Fruit fly (Drosophila melanogaster): ENCODE results near the gene CG13982.

The CG13982 gene

DNA sequence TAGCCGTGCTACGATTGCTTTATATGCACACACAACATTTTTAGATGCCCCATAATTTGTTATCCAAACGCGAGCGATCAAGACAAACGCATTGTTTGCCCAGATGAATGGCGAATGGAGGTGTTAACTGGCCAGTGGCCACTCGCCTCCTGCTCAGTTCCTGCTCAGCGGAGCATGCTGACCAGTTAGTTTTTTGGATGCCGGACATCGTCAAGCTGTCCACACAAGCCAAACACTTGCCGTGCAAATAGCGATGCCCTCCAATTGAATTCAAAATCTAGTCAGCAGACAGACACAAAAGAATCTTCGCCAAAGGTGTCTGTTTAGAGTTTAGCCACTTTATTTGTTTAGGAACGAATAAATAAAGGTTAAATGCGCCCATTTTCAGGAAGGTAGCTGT lies 50.1 kb downstream of the CG13982 start:
- no peak for TF ChIP-seq CrebA (GFP tag; optimal IDR thresholded peaks at IDR 0.05; ENCODE audit: borderline replicate concordance)
- no peak for TF ChIP-seq sage (GFP tag; optimal IDR thresholded peaks at IDR 0.05)
- no peak for TF ChIP-seq GATAd (GFP tag; optimal IDR thresholded peaks at IDR 0.05)
- TF ChIP-seq HLH106 (tag; optimal IDR thresholded peaks at IDR 0.05): no peak
- TF ChIP-seq lola (GFP tag; optimal IDR thresholded peaks at IDR 0.05): no peak
- TF ChIP-seq brk (GFP tag; optimal IDR thresholded peaks at IDR 0.05): no peak

DNA sequence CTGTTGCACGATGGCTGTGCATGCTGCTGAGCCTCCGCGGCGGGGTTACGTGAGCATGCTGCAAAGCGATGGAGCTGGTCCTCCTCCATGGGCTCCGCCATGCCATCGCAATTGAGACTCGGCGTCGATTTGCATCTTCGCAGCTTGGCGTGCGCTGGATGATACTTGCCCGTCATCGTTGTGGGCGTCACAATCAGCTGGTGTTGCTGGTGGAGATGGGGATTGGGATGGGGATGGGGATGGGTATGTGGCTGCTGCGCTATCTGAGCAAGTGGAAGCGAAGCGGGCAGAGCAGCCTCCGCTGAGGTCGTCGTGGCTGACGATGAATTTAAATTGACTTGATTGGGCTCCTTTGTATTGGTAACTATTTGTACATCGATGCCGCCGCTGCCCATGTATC lies 51.3 kb downstream of the CG13982 start:
- TF ChIP-seq rgr (GFP tag; optimal IDR thresholded peaks at IDR 0.05): no peak
- TF ChIP-seq br (GFP tag; optimal IDR thresholded peaks at IDR 0.05): no peak
- TF ChIP-seq Hnf4 (GFP tag; optimal IDR thresholded peaks at IDR 0.05): no peak
- no peak for TF ChIP-seq Dif (GFP tag; optimal IDR thresholded peaks at IDR 0.05; ENCODE audit: partially characterized antibody)
- TF ChIP-seq Jra (GFP tag; optimal IDR thresholded peaks at IDR 0.05): no peak

DNA sequence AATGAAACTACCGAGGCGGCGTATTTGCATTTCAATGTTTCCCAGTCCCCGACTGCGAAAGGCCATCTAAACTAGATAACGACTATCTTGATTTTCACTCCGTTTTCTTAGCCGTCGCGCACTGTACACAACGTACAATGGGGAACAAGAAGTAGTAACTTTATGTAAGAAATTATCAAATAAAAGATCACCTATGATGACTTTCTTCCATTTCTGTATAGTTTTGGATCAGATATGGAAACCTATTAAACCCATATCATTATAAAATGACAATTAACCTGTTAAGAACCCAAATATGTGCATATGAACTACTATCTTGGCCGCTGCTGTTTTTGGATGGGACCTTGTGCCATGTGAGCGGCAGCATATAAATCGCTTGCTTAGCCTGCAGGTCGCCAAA lies 52.2 kb downstream of the CG13982 start:
- TF ChIP-seq Rel (GFP tag; optimal IDR thresholded peaks at IDR 0.05) (no peak), Rel (tag; optimal IDR thresholded peaks at IDR 0.05) (no peak), foxo (GFP tag; optimal IDR thresholded peaks at IDR 0.05) (peak in 1 of 2 experiments; percentile 0)

DNA sequence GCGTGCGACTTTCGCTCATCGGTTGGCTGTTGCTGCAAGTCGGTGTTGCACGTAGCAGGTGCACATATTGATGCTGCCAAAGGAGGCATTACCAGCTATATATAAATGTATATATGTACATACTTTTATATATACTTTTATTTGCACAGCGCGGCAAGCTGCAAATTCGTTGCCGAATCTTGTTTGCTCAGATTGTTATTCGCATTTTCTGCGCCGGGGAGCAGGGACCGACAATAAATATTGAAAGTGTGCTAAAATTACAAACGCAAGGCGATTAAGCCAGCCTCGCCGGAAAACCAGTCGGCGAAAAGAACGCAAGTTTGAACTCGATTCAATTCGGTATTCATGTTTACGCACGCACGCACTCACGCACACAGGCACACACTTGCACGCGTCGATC lies 52.7 kb downstream of the CG13982 start:
- TF ChIP-seq lola (GFP tag; optimal IDR thresholded peaks at IDR 0.05) (no peak), Hr83 (GFP tag; optimal IDR thresholded peaks at IDR 0.05; ENCODE audit: poor library complexity, severe bottlenecking) (peak; percentile 65), GATAd (GFP tag; optimal IDR thresholded peaks at IDR 0.05) (no peak), br (GFP tag; optimal IDR thresholded peaks at IDR 0.05) (peak; percentile 18), Vsx2 (GFP tag; optimal IDR thresholded peaks at IDR 0.05; ENCODE audit: partially characterized antibody) (no peak), Jra (GFP tag; optimal IDR thresholded peaks at IDR 0.05) (no peak), h (GFP tag; optimal IDR thresholded peaks at IDR 0.05) (peak; percentile 51), Dfd (GFP tag; optimal IDR thresholded peaks at IDR 0.05) (no peak), rgr (GFP tag; optimal IDR thresholded peaks at IDR 0.05) (peak; percentile 41), brk (GFP tag; optimal IDR thresholded peaks at IDR 0.05) (peak; percentile 30), Rel (GFP tag; optimal IDR thresholded peaks at IDR 0.05) (no peak), Rel (tag; optimal IDR thresholded peaks at IDR 0.05) (no peak), OdsH (GFP tag; optimal IDR thresholded peaks at IDR 0.05) (peak; percentile 51), Sp1 (GFP tag; optimal IDR thresholded peaks at IDR 0.05) (peak; percentile 34), sage (GFP tag; optimal IDR thresholded peaks at IDR 0.05) (no peak), CG9705 (GFP tag; optimal IDR thresholded peaks at IDR 0.05) (peak; percentile 27), usp (GFP tag; optimal IDR thresholded peaks at IDR 0.05) (no peak), HLH106 (tag; optimal IDR thresholded peaks at IDR 0.05) (peak; percentile 16)

All from whole organism, wandering third instar larva.